Fruit fly (Drosophila melanogaster) whole organism, embryonic: ENCODE results near the gene CG34307.

Experiments used
- Ada2b ChIP-seq: fragments of 200-800 bp; sonication (Bioruptor generic); IDR thresholded peaks from 2 replicates; pipeline ENCODE4 v1.3.6; 2022; ENCODE audit warnings: missing biosample characterization, missing genetic modification characterization
- Atf-2 ChIP-seq: fragments of 200-800 bp; sonication (Bioruptor generic); optimal IDR thresholded peaks from 2 replicates; lab custom pipeline; 2016; ENCODE audit warnings: missing biosample characterization, missing genetic modification characterization
- Awh ChIP-seq: fragments of 200-800 bp; sonication (Bioruptor generic); IDR thresholded peaks from 2 replicates; pipeline ENCODE4, ENCODE4 v1.3.6; 2022; ENCODE audit warnings: missing biosample characterization, missing genetic modification characterization
- CG1024 ChIP-seq: fragments of 200-800 bp; sonication (Bioruptor generic); IDR thresholded peaks from 2 replicates; pipeline ENCODE4 v1.3.6; 2022; ENCODE audit warnings: missing biosample characterization, missing genetic modification characterization
- CG11085 ChIP-seq: fragments of 200-800 bp; sonication (Bioruptor generic); IDR thresholded peaks from 2 replicates; pipeline ENCODE4 v1.3.6; 2022; ENCODE audit warnings: missing biosample characterization, missing genetic modification characterization
- CG1233 ChIP-seq: fragments of 200-800 bp; sonication (Bioruptor generic); optimal IDR thresholded peaks from 4 replicates; lab custom pipeline; 2018; ENCODE audit warnings: missing biosample characterization, mild to moderate bottlenecking, missing genetic modification characterization
- CG13287 ChIP-seq: fragments of 200-800 bp; sonication (Bioruptor generic); IDR thresholded peaks from 2 replicates; pipeline ENCODE4 v1.3.6; 2022; ENCODE audit warnings: missing biosample characterization, missing genetic modification characterization; ENCODE audit not compliant: partially characterized antibody
- CG13775 ChIP-seq: fragments of 200-800 bp; sonication (Bioruptor generic); optimal IDR thresholded peaks from 3 replicates; lab custom pipeline; 2017; ENCODE audit warnings: missing biosample characterization, mild to moderate bottlenecking, missing genetic modification characterization
- CG14014 ChIP-seq: fragments of 200-800 bp; sonication (Bioruptor generic); IDR thresholded peaks from 2 replicates; pipeline ENCODE4 v1.3.6; 2022; ENCODE audit warnings: missing biosample characterization, missing genetic modification characterization
- CG14441 ChIP-seq: fragments of 200-800 bp; sonication (Bioruptor generic); IDR thresholded peaks from 2 replicates; pipeline ENCODE4 v1.3.6; 2022; ENCODE audit warnings: missing biosample characterization, missing genetic modification characterization
- CG14667 ChIP-seq: fragments of 200-800 bp; sonication (Bioruptor generic); IDR thresholded peaks from 2 replicates; pipeline ENCODE4 v1.3.6; 2022; ENCODE audit warnings: missing biosample characterization, missing genetic modification characterization
- CG15269 ChIP-seq: fragments of 200-800 bp; sonication (Bioruptor generic); optimal IDR thresholded peaks from 2 replicates; lab custom pipeline; 2018; ENCODE audit warnings: missing biosample characterization, mild to moderate bottlenecking, missing genetic modification characterization, moderate library complexity
- CG16863 ChIP-seq: fragments of 200-800 bp; sonication (Bioruptor generic); optimal IDR thresholded peaks from 3 replicates; lab custom pipeline; 2016; ENCODE audit warnings: missing biosample characterization, missing genetic modification characterization
- CG17186 ChIP-seq: fragments of 200-800 bp; sonication (Bioruptor generic); optimal IDR thresholded peaks from 3 replicates; lab custom pipeline; 2017; ENCODE audit warnings: missing biosample characterization, missing genetic modification reagents, missing genetic modification characterization
- CG17612 ChIP-seq: fragments of 200-800 bp; sonication (Bioruptor generic); IDR thresholded peaks from 2 replicates; pipeline ENCODE4 v1.3.6; 2022; ENCODE audit warnings: missing biosample characterization, missing genetic modification characterization
- CG18476 ChIP-seq: fragments of 200-800 bp; sonication (Bioruptor generic); optimal IDR thresholded peaks from 2 replicates; lab custom pipeline; 2016; ENCODE audit warnings: missing biosample characterization, mild to moderate bottlenecking, missing genetic modification characterization
- CG2202 ChIP-seq: fragments of 200-800 bp; sonication (Bioruptor generic); optimal IDR thresholded peaks from 2 replicates; lab custom pipeline; 2018; ENCODE audit warnings: missing biosample characterization, mild to moderate bottlenecking, missing genetic modification characterization
- CG30403 ChIP-seq: fragments of 200-800 bp; sonication (Bioruptor generic); optimal IDR thresholded peaks from 3 replicates; lab custom pipeline; 2016; ENCODE audit warnings: missing biosample characterization, missing genetic modification characterization
- CG31365 ChIP-seq: fragments of 200-800 bp; sonication (Bioruptor generic); optimal IDR thresholded peaks from 2 replicates; lab custom pipeline; 2018; ENCODE audit warnings: missing biosample characterization, mild to moderate bottlenecking, missing genetic modification characterization
- CG3163 ChIP-seq: fragments of 200-800 bp; sonication (Bioruptor generic); optimal IDR thresholded peaks from 3 replicates; lab custom pipeline; 2016; ENCODE audit warnings: missing biosample characterization, missing genetic modification characterization
- CG4424 ChIP-seq: fragments of 200-800 bp; sonication (Bioruptor generic); optimal IDR thresholded peaks from 3 replicates; lab custom pipeline; 2016; ENCODE audit warnings: missing biosample characterization, missing genetic modification characterization
- CG4854 ChIP-seq: fragments of 200-800 bp; sonication (Bioruptor generic); optimal IDR thresholded peaks from 2 replicates; lab custom pipeline; 2016; ENCODE audit warnings: missing biosample characterization, missing genetic modification characterization, inconsistent platforms
- CG6813 ChIP-seq: fragments of 200-800 bp; sonication (Bioruptor generic); optimal IDR thresholded peaks from 2 replicates; lab custom pipeline; 2017; ENCODE audit warnings: missing biosample characterization, missing genetic modification characterization, mild to moderate bottlenecking, moderate library complexity, missing genetic modification reagents
- CG8388 ChIP-seq: fragments of 200-800 bp; sonication (Bioruptor generic); optimal IDR thresholded peaks from 2 replicates; lab custom pipeline; 2019; ENCODE audit warnings: missing biosample characterization, mild to moderate bottlenecking, missing genetic modification characterization, moderate library complexity
- CG9215 ChIP-seq: fragments of 200-800 bp; sonication (Bioruptor generic); IDR thresholded peaks from 2 replicates; pipeline ENCODE4 v1.3.6; 2022; ENCODE audit warnings: missing biosample characterization, missing genetic modification characterization
- CkIIα-i1 ChIP-seq: fragments of 200-800 bp; sonication (Bioruptor generic); IDR thresholded peaks from 2 replicates; pipeline ENCODE4 v1.3.6; 2022; ENCODE audit warnings: missing biosample characterization, missing genetic modification characterization
- Dek ChIP-seq: fragments of 200-800 bp; sonication (Bioruptor generic); optimal IDR thresholded peaks from 3 replicates; lab custom pipeline; 2019; ENCODE audit warnings: missing biosample characterization, mild to moderate bottlenecking, missing genetic modification characterization, moderate library complexity
- HHEX ChIP-seq: fragments of 200-800 bp; sonication (Bioruptor generic); optimal IDR thresholded peaks from 3 replicates; lab custom pipeline; 2017; ENCODE audit warnings: missing biosample characterization, mild to moderate bottlenecking, missing genetic modification characterization, missing genetic modification reagents
- HLH3B ChIP-seq: fragments of 200-800 bp; sonication (Bioruptor generic); IDR thresholded peaks from 2 replicates; pipeline ENCODE4 v1.3.6; 2022; ENCODE audit warnings: missing biosample characterization, missing genetic modification characterization
- HLH4C ChIP-seq: fragments of 200-800 bp; sonication (Bioruptor generic); IDR thresholded peaks from 3 replicates; pipeline ENCODE4 v1.3.6; 2022; ENCODE audit warnings: missing biosample characterization, missing genetic modification characterization; ENCODE audit not compliant: partially characterized antibody
- HmgD ChIP-seq: fragments of 200-800 bp; sonication (Bioruptor generic); optimal IDR thresholded peaks from 3 replicates; lab custom pipeline; 2016; ENCODE audit warnings: missing biosample characterization, missing genetic modification characterization
- Hr51 ChIP-seq, 2 experiments: fragments of 200-800 bp; sonication (Bioruptor generic); optimal IDR thresholded peaks; 2 replicates in 1 of 2; 3 replicates in 1 of 2; lab custom pipeline; 2016 to 2018; ENCODE audit warnings: missing biosample characterization in 2 of 2, missing genetic modification characterization in 2 of 2, mild to moderate bottlenecking in 1 of 2, moderate library complexity in 1 of 2
- Lim3 ChIP-seq: fragments of 200-800 bp; sonication (Bioruptor generic); IDR thresholded peaks from 2 replicates; pipeline ENCODE4 v1.3.6; 2022; ENCODE audit warnings: missing biosample characterization, missing genetic modification characterization
- Mes4 ChIP-seq: fragments of 200-800 bp; sonication (Bioruptor generic); optimal IDR thresholded peaks from 2 replicates; lab custom pipeline; 2016; ENCODE audit warnings: missing biosample characterization, missing genetic modification characterization
- PHDP ChIP-seq: fragments of 200-800 bp; sonication (Bioruptor generic); optimal IDR thresholded peaks from 3 replicates; lab custom pipeline; 2018; ENCODE audit warnings: missing biosample characterization, mild to moderate bottlenecking, missing genetic modification characterization, moderate library complexity
- Spps ChIP-seq: fragments of 200-800 bp; sonication (Bioruptor generic); optimal IDR thresholded peaks from 2 replicates; lab custom pipeline; 2018; ENCODE audit warnings: missing biosample characterization, mild to moderate bottlenecking, missing genetic modification characterization
- dan ChIP-seq: fragments of 200-800 bp; sonication (Bioruptor generic); IDR thresholded peaks from 2 replicates; pipeline ENCODE4 v1.3.6; 2022; ENCODE audit warnings: missing biosample characterization, missing genetic modification characterization
- dmrt11E ChIP-seq: fragments of 200-800 bp; sonication (Bioruptor generic); optimal IDR thresholded peaks from 3 replicates; lab custom pipeline; 2018; ENCODE audit warnings: missing biosample characterization, mild to moderate bottlenecking, missing genetic modification characterization, moderate library complexity
- ewg ChIP-seq: fragments of 200-800 bp; sonication (Bioruptor generic); optimal IDR thresholded peaks from 3 replicates; lab custom pipeline; 2017; ENCODE audit warnings: mild to moderate bottlenecking, missing biosample characterization, missing genetic modification reagents, missing genetic modification characterization
- gcm2 ChIP-seq: fragments of 200-800 bp; sonication (Bioruptor generic); optimal IDR thresholded peaks from 2 replicates; lab custom pipeline; 2016; ENCODE audit warnings: missing biosample characterization, missing genetic modification characterization
- gfzf ChIP-seq: fragments of 200-800 bp; sonication (Bioruptor generic); optimal IDR thresholded peaks from 2 replicates; lab custom pipeline; 2016; ENCODE audit warnings: missing biosample characterization, mild to moderate bottlenecking, missing genetic modification characterization, moderate library complexity
- hth ChIP-seq: fragments of >200 bp; optimal IDR thresholded peaks from 2 replicates; lab custom pipeline; 2017; ENCODE audit warnings: inconsistent platforms
- kay ChIP-seq: fragments of 200-800 bp; sonication (Bioruptor generic); optimal IDR thresholded peaks from 2 replicates; lab custom pipeline; 2016; ENCODE audit warnings: missing biosample characterization, missing genetic modification characterization
- klu ChIP-seq: fragments of 200-800 bp; sonication (Bioruptor generic); IDR thresholded peaks from 2 replicates; pipeline ENCODE4 v1.3.6; 2022; ENCODE audit warnings: missing biosample characterization, missing genetic modification characterization
- nmo ChIP-seq: fragments of 200-800 bp; sonication (Bioruptor generic); optimal IDR thresholded peaks from 2 replicates; lab custom pipeline; 2018; ENCODE audit warnings: missing biosample characterization, mild to moderate bottlenecking, missing genetic modification characterization, moderate library complexity
- phol ChIP-seq: fragments of 200-800 bp; sonication (Bioruptor generic); optimal IDR thresholded peaks from 3 replicates; lab custom pipeline; 2018; ENCODE audit warnings: missing biosample characterization, mild to moderate bottlenecking, missing genetic modification characterization, moderate library complexity
- salm ChIP-seq: fragments of 200-800 bp; sonication (Bioruptor generic); optimal IDR thresholded peaks from 2 replicates; lab custom pipeline; 2018; ENCODE audit warnings: missing biosample characterization, mild to moderate bottlenecking, missing genetic modification characterization
- sim ChIP-seq: fragments of 200-800 bp; sonication (Bioruptor generic); IDR thresholded peaks from 2 replicates; pipeline ENCODE4 v1.3.6; 2022; ENCODE audit warnings: missing biosample characterization, missing genetic modification characterization
- slp2 ChIP-seq: fragments of 200-800 bp; sonication (Bioruptor generic); optimal IDR thresholded peaks from 2 replicates; lab custom pipeline; 2016; ENCODE audit warnings: missing biosample characterization, missing genetic modification characterization
- sqz ChIP-seq: fragments of 200-800 bp; sonication (Bioruptor generic); optimal IDR thresholded peaks from 3 replicates; lab custom pipeline; 2018; ENCODE audit warnings: missing biosample characterization, mild to moderate bottlenecking, missing genetic modification characterization
- stwl ChIP-seq: fragments of 200-800 bp; sonication (Bioruptor generic); optimal IDR thresholded peaks from 3 replicates; lab custom pipeline; 2018; ENCODE audit warnings: missing biosample characterization, mild to moderate bottlenecking, missing genetic modification characterization, moderate library complexity
- tgo ChIP-seq: fragments of 200-800 bp; sonication (Bioruptor generic); IDR thresholded peaks from 3 replicates; pipeline ENCODE4 v1.3.6; 2022; ENCODE audit warnings: missing biosample characterization, missing genetic modification characterization

Gene CG34307

DNA sequence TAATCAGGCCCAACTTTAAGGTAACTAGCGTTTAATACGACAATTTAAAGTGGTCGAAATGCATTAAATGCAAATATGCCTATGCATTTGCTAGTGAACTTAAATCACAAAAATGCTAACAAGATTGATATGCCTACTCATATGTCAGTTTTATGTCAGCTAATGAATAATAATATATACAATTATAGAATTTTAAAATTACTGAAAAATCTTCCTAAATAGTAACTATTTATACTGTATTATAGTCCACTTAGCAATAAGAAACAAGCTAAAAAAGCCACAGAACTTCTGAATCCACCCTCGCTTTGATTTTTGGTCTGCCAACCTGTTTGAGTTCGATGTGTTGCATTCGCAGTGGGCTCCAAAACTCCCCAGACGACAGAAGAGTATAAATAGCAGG lies 27.7 kb upstream of the CG34307 start (continued):
- TF ChIP-seq CG14441 (GFP tag; lab: Robert Waterston, UW): peak; percentile 67
- no peak for TF ChIP-seq CG16863 (GFP tag; lab: Kevin White, UChicago)
- TF ChIP-seq CG1024 (GFP tag; lab: Robert Waterston, UW): peak; percentile 52; the same call in 1 of the 2 replicates
- no peak for TF ChIP-seq CG17612 (GFP tag; lab: Robert Waterston, UW)
- no peak for TF ChIP-seq slp2 (GFP tag; lab: Kevin White, UChicago)
- no peak for TF ChIP-seq CG17186 (GFP tag; lab: Kevin White, UChicago)
- no peak for TF ChIP-seq Spps (tag; lab: Kevin White, UChicago)
- no peak for TF ChIP-seq Atf-2 (GFP tag; lab: Kevin White, UChicago)
- TF ChIP-seq HLH3B (GFP tag; lab: Robert Waterston, UW): peak; percentile 58
- TF ChIP-seq Hr51 (GFP tag; optimal IDR thresholded peaks at IDR 0.05; lab: Kevin White, UChicago): no peak
- TF ChIP-seq Dek (tag; lab: Kevin White, UChicago): no peak
- TF ChIP-seq Lim3 (GFP tag; lab: Robert Waterston, UW): no peak
- no peak for TF ChIP-seq kay (GFP tag; lab: Kevin White, UChicago)
- no peak for TF ChIP-seq Ada2b (GFP tag; lab: Robert Waterston, UW)
- no peak for TF ChIP-seq CG9215 (GFP tag; lab: Robert Waterston, UW)
- TF ChIP-seq phol: peak; percentile 65
- no peak for TF ChIP-seq sim
- TF ChIP-seq CG13775 (GFP tag; lab: Kevin White, UChicago): no peak
- no peak for TF ChIP-seq Mes4 (GFP tag; lab: Kevin White, UChicago)
- peak; percentile 58 for TF ChIP-seq CG4424
- no peak for TF ChIP-seq dan
- no peak for TF ChIP-seq CG31365 (tag; lab: Kevin White, UChicago)
- TF ChIP-seq nmo (GFP tag; lab: Kevin White, UChicago): no peak
- TF ChIP-seq CG8388 (GFP tag; lab: Kevin White, UChicago): no peak
- no peak for TF ChIP-seq CkIIα-i1 (GFP tag; lab: Robert Waterston, UW)
- no peak for TF ChIP-seq CG3163 (GFP tag; lab: Kevin White, UChicago)
- peak; percentile 46; the same call in 2 of the 3 replicates for TF ChIP-seq tgo (GFP tag; lab: Robert Waterston, UW)
- no peak for TF ChIP-seq HHEX (GFP tag; lab: Kevin White, UChicago)
- TF ChIP-seq CG6813: no peak
- TF ChIP-seq CG4854 (GFP tag; lab: Kevin White, UChicago): no peak
- TF ChIP-seq klu (GFP tag; lab: Robert Waterston, UW): no peak
- TF ChIP-seq hth (lab: Kevin White, UChicago): no peak
- no peak for TF ChIP-seq dmrt11E (tag; lab: Kevin White, UChicago)
- no peak for TF ChIP-seq stwl (tag; lab: Kevin White, UChicago)
- no peak for TF ChIP-seq Awh (GFP tag; lab: Robert Waterston, UW)
- no peak for TF ChIP-seq ewg
- TF ChIP-seq CG13287 (GFP tag; lab: Robert Waterston, UW): no peak
- no peak for TF ChIP-seq CG2202 (tag; lab: Kevin White, UChicago)
- no peak for TF ChIP-seq sqz (GFP tag; lab: Kevin White, UChicago)
- TF ChIP-seq HLH4C (GFP tag; lab: Robert Waterston, UW): no peak
- peak; percentile 94 for TF ChIP-seq CG18476 (GFP tag; lab: Kevin White, UChicago)
- TF ChIP-seq CG1233 (GFP tag; lab: Kevin White, UChicago): no peak
- no peak for TF ChIP-seq CG14014 (GFP tag; lab: Robert Waterston, UW)
- TF ChIP-seq gcm2 (GFP tag; lab: Kevin White, UChicago): no peak
- no peak for TF ChIP-seq salm (tag; lab: Kevin White, UChicago)
- TF ChIP-seq PHDP (tag; lab: Kevin White, UChicago): no peak
- peak; percentile 4 for TF ChIP-seq CG30403
- no peak for TF ChIP-seq HmgD (GFP tag; lab: Kevin White, UChicago)
- TF ChIP-seq CG11085 (GFP tag; lab: Robert Waterston, UW): 0 out of 2 replicates have a peak, but pooled peaks have one; percentile 40
- TF ChIP-seq CG15269 (tag; lab: Kevin White, UChicago): no peak
- no peak for TF ChIP-seq gfzf
- peak; percentile 32; the same call in 1 of the 2 replicates for TF ChIP-seq CG14667 (GFP tag; lab: Robert Waterston, UW)
